Worm (Caenorhabditis elegans): ENCODE measurements around the gene enpl-1.

Gene enpl-1

DNA sequence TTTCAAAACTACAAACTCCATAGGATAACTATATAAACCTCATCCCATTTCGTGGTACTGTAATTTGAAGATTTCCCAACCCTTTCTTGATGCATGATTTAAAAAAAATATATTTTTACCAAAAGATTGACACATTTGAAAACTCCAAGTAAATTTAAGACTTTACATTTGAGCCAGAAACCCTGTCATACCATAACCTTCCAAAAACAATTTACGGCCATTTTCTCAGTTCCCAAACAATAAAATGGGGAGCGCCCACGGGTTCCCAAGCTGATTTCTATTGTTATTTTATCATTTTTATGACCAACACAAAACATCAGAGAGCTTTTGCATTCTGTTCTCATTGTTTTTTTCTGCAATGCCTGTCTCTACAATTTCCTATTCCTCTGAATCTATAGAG lies 6.5 kb upstream of the enpl-1 start, which contains the start of gene clc-9:
Gene clc-9 (plus strand): TSS at position 301 of the 400 bp plus-strand sequence.
- TF ChIP-seq sptf-2 (GFP tag; optimal IDR thresholded peaks at IDR 0.05) (no peak), cebp-2 (GFP tag; IDR thresholded peaks at IDR 0.05) (no peak), F10E7.11 (tag; optimal IDR thresholded peaks at IDR 0.05) (no peak), hlh-26 (GFP tag; conservative IDR thresholded peaks at IDR 0.05) (no peak), die-1 (tag; optimal IDR thresholded peaks at IDR 0.05) (no peak), chd-7 (tag; optimal IDR thresholded peaks at IDR 0.05) (no peak), snpc-1.1 (tag; optimal IDR thresholded peaks at IDR 0.05; ENCODE audit: insufficient read depth) (no peak), xnd-1 (tag; optimal IDR thresholded peaks at IDR 0.05) (no peak), lin-54 (GFP tag; optimal IDR thresholded peaks at IDR 0.05) (no peak), lir-1 (GFP tag; conservative IDR thresholded peaks at IDR 0.05) (no peak), lin-40 (tag; optimal IDR thresholded peaks at IDR 0.05) (no peak), dox-1 (GFP tag; IDR thresholded peaks at IDR 0.05) (no peak)

DNA sequence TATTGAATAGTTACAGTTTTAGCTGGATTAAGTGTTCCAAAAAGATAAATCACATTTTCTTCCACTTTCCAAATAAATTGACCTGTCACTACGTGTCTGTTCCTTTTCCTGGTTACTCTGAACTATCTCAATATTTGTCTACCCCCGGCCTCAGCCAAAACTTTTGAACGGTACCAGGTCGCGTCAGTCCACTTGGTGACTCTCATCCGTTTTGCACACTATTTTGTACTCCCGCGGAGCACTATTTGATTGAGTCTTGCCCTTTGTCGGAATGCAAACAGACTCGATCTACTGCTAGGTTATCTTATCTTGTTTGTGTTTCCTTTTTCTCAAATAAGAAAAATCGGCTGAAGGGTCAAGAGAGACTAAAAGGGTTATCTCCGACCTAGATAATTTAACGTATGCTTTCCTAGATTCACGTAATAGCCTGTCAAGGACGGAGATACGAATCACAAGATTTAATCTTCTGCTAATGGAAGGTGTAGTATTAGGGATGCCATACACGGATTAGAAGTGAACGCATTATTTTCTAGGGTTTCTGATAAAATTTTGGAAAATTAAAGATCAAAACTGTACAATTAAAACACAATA lies 969 bp downstream of the enpl-1 start:
- TF ChIP-seq ama-1 (optimal IDR thresholded peaks at IDR 0.05) (peak; percentile 5), ama-1 (GFP tag; optimal IDR thresholded peaks at IDR 0.05) (no peak), madf-3 (GFP tag; IDR thresholded peaks at IDR 0.05) (no peak), repo-1 (tag; optimal IDR thresholded peaks at IDR 0.05) (no peak)

DNA sequence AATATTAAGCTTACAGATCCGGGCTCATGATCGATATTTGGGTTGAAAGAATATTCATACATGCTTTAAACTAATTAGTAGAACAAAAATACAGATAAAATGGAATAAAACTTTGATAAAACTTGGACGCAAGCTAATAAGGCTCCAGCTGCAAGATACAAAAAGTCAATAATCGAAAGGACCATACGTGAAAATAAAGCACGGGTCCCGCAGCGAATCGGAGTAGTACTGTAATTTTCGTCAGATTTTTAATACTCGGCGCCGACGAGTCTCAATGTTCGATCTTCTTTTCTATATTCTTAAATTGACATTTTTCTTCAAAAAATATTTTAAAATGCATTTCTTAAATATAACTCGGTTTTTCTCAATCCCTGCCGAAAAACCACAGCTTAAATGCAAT lies 5.6 kb downstream of the enpl-1 start, which contains the start of gene spo-11:
Gene spo-11 (minus strand): TSS at position 189 of the 400 bp plus-strand sequence.
- TF ChIP-seq lsl-1 (GFP tag; optimal IDR thresholded peaks at IDR 0.05): peak; percentile 94
- no peak for TF ChIP-seq ZK185.1 (tag; optimal IDR thresholded peaks at IDR 0.05; ENCODE audit: poor library complexity, severe bottlenecking)
- TF ChIP-seq madf-8 (GFP tag; conservative IDR thresholded peaks at IDR 0.05): peak; percentile 48
- TF ChIP-seq xnd-1 (tag; optimal IDR thresholded peaks at IDR 0.05): peak; percentile 83
- peak; percentile 92 for TF ChIP-seq F33H1.4 (GFP tag; IDR thresholded peaks at IDR 0.05)
- 0 out of 2 replicates have a peak, but pooled peaks have one; percentile 36 for TF ChIP-seq ceh-91 (GFP tag; IDR thresholded peaks at IDR 0.05)
- peak; percentile 5 for TF ChIP-seq efl-1 (GFP tag; optimal IDR thresholded peaks at IDR 0.05)
- no peak for TF ChIP-seq Y67H2A.10 (GFP tag; conservative IDR thresholded peaks at IDR 0.05)
- TF ChIP-seq ztf-25 (GFP tag; IDR thresholded peaks at IDR 0.05): no peak
- TF ChIP-seq lin-54 (GFP tag; optimal IDR thresholded peaks at IDR 0.05): peak; percentile 2
- TF ChIP-seq madf-3 (GFP tag; IDR thresholded peaks at IDR 0.05): no peak
- TF ChIP-seq fkh-3 (tag; optimal IDR thresholded peaks at IDR 0.05): no peak
- TF ChIP-seq D2030.7 (GFP tag; IDR thresholded peaks at IDR 0.05): 0 out of 2 replicates have a peak, but pooled peaks have one; percentile 18
- TF ChIP-seq madf-6 (GFP tag; IDR thresholded peaks at IDR 0.05): peak; percentile 90

DNA sequence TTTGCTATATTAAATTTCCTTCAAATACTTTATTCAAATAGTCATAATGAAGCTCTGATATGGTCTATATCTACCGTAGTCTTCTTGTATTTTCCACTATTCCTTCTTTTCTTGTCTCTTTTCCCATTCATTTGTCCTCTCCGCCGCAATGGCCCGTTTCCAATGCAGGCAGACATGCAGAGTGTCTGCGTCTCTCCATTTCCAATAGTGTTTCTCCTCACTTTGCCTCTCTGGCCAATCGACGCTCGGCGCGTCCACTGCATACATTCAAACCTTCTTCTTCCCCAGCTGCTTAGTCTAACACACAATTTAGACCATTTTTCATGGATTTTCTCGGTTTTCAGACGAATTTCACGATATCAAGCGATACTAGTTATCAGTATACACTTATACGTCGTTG lies 6.1 kb downstream of the enpl-1 start:
- TF ChIP-seq hmg-1.2 (GFP tag; IDR thresholded peaks at IDR 0.05) (peak; percentile 100), let-607 (tag; optimal IDR thresholded peaks at IDR 0.05) (peak in 1 of 2 experiments; percentile 48), T07F8.4 (tag; optimal IDR thresholded peaks at IDR 0.05) (no peak), cebp-1 (GFP tag; IDR thresholded peaks at IDR 0.05) (no peak), cebp-1 (tag; optimal IDR thresholded peaks at IDR 0.05) (peak; percentile 31), nfyb-1 (GFP tag; IDR thresholded peaks at IDR 0.05) (peak; percentile 95), madf-8 (GFP tag; conservative IDR thresholded peaks at IDR 0.05) (no peak)

Measured in whole organism, young adult.